Fruit fly (Drosophila melanogaster): ENCODE results near the gene CG11837.

Gene CG11837

dm6 chr3R:29038960-29039581 is 10.2 kb upstream of the CG11837 start, which contains the start of the genes Slu7 and Pkc98E (continued):
- peak; percentile 17 for TF ChIP-seq dmrt11E (tag; optimal IDR thresholded peaks at IDR 0.05)
- peak; percentile 80 for TF ChIP-seq CG7745 (tag; optimal IDR thresholded peaks at IDR 0.05)
- peak; percentile 37 for TF ChIP-seq repo (GFP tag; optimal IDR thresholded peaks at IDR 0.05)
- peak; percentile 25; the same call in 1 of the 3 replicates for TF ChIP-seq CG14050 (GFP tag; IDR thresholded peaks at IDR 0.05)
- TF ChIP-seq dm (GFP tag; optimal IDR thresholded peaks at IDR 0.05), result peak; percentile 63
- TF ChIP-seq Bdp1 (GFP tag; optimal IDR thresholded peaks at IDR 0.05), result peak; percentile 60
- peak; percentile 9 for TF ChIP-seq CG9727 (GFP tag; optimal IDR thresholded peaks at IDR 0.05)
- peak; percentile 38 for TF ChIP-seq CG10209 (GFP tag; optimal IDR thresholded peaks at IDR 0.05)
- peak; percentile 43 for TF ChIP-seq CG4424 (GFP tag; optimal IDR thresholded peaks at IDR 0.05)
- TF ChIP-seq ttk (GFP tag; IDR thresholded peaks at IDR 0.05), result peak; percentile 43; the same call in 1 of the 2 replicates
- TF ChIP-seq Pdp1 (GFP tag; optimal IDR thresholded peaks at IDR 0.05), result peak; percentile 57 to 60
- TF ChIP-seq fru (optimal IDR thresholded peaks at IDR 0.05), result no peak
- peak; percentile 83 for TF ChIP-seq CG14860 (GFP tag; IDR thresholded peaks at IDR 0.05; ENCODE audit: partially characterized antibody)
- TF ChIP-seq Nf-YC (tag; optimal IDR thresholded peaks at IDR 0.05), result no peak
- TF ChIP-seq Taf1 (GFP tag; IDR thresholded peaks at IDR 0.05), result no peak
- TF ChIP-seq CG12299 (tag; optimal IDR thresholded peaks at IDR 0.05), result peak; percentile 22
- TF ChIP-seq CG7271 (tag; optimal IDR thresholded peaks at IDR 0.05), result no peak
- TF ChIP-seq CG7556 (GFP tag; optimal IDR thresholded peaks at IDR 0.05), result peak; percentile 13
- 0 out of 2 replicates have a peak, but pooled peaks have one; percentile 18 for TF ChIP-seq E2f1 (GFP tag; IDR thresholded peaks at IDR 0.05)
- TF ChIP-seq sna (GFP tag; IDR thresholded peaks at IDR 0.05; ENCODE audit: partially characterized antibody), result peak; percentile 82
- 0 out of 2 replicates have a peak, but pooled peaks have one; percentile 29 for TF ChIP-seq HLH3B (GFP tag; IDR thresholded peaks at IDR 0.05)
- TF ChIP-seq Doc2 (GFP tag; IDR thresholded peaks at IDR 0.05), result no peak
- peak; percentile 60 for TF ChIP-seq her (GFP tag; optimal IDR thresholded peaks at IDR 0.05)
- no peak for TF ChIP-seq Hand (GFP tag; optimal IDR thresholded peaks at IDR 0.05)
- TF ChIP-seq NFAT (GFP tag; IDR thresholded peaks at IDR 0.05), result peak; percentile 78
- peak; percentile 10; the same call in 1 of the 2 replicates for TF ChIP-seq CG31441 (GFP tag; IDR thresholded peaks at IDR 0.05)
- TF ChIP-seq CG10543 (GFP tag; optimal IDR thresholded peaks at IDR 0.05), result peak; percentile 73
- peak; percentile 89 for TF ChIP-seq vnd (GFP tag; IDR thresholded peaks at IDR 0.05; ENCODE audit: partially characterized antibody)
- peak; percentile 42 for TF ChIP-seq CG11504 (tag; optimal IDR thresholded peaks at IDR 0.05)
- TF ChIP-seq HHEX (GFP tag; optimal IDR thresholded peaks at IDR 0.05), result peak; percentile 4
- TF ChIP-seq CG10274 (GFP tag; optimal IDR thresholded peaks at IDR 0.05), result no peak
- peak; percentile 10 for TF ChIP-seq CG13296 (GFP tag; optimal IDR thresholded peaks at IDR 0.05)
- TF ChIP-seq sens-2 (GFP tag; IDR thresholded peaks at IDR 0.05), result no peak
- peak; percentile 77 for TF ChIP-seq lab (GFP tag; optimal IDR thresholded peaks at IDR 0.05)
- TF ChIP-seq sqz (GFP tag; optimal IDR thresholded peaks at IDR 0.05), result no peak
- no peak for TF ChIP-seq yki (optimal IDR thresholded peaks at IDR 0.05)
- peak; percentile 64 for TF ChIP-seq Mes4 (GFP tag; optimal IDR thresholded peaks at IDR 0.05)
- peak; percentile 62 for TF ChIP-seq CG4854 (GFP tag; optimal IDR thresholded peaks at IDR 0.05)
- TF ChIP-seq ATbp (GFP tag; optimal IDR thresholded peaks at IDR 0.05), result no peak
- no peak for TF ChIP-seq Ravus (GFP tag; IDR thresholded peaks at IDR 0.05)
- TF ChIP-seq CG16813 (GFP tag; IDR thresholded peaks at IDR 0.05; ENCODE audit: partially characterized antibody), result peak; percentile 91
- peak; percentile 53; the same call in 1 of the 3 replicates for TF ChIP-seq CG2889 (GFP tag; IDR thresholded peaks at IDR 0.05)
- TF ChIP-seq Hey (tag; optimal IDR thresholded peaks at IDR 0.05), result no peak
- TF ChIP-seq CG11085 (GFP tag; IDR thresholded peaks at IDR 0.05), result peak; percentile 55
- peak; percentile 77; the same call in 2 of the 3 replicates for TF ChIP-seq CG34422 (GFP tag; IDR thresholded peaks at IDR 0.05)
- peak; percentile 73 for TF ChIP-seq CG12155 (GFP tag; optimal IDR thresholded peaks at IDR 0.05)
- TF ChIP-seq CG18011 (GFP tag; optimal IDR thresholded peaks at IDR 0.05), result peak; percentile 31
- TF ChIP-seq hbn (GFP tag; IDR thresholded peaks at IDR 0.05; ENCODE audit: partially characterized antibody), result peak; percentile 82
- peak; percentile 74; the same call in 1 of the 2 replicates for TF ChIP-seq rib (GFP tag; IDR thresholded peaks at IDR 0.05)

All from whole organism, embryonic.